Fruit fly (Drosophila melanogaster) whole organism, embryonic: Measurements from ENCODE around the gene CG7519.

Source experiments
- CG10267 ChIP-seq: fragments of 200-800 bp; sonication (Bioruptor generic); optimal IDR thresholded peaks from 2 replicates; lab custom pipeline; 2018; ENCODE audit warnings: missing biosample characterization, mild to moderate bottlenecking, missing genetic modification characterization, moderate library complexity
- CG11093 ChIP-seq: fragments of 200-800 bp; sonication (Bioruptor generic); IDR thresholded peaks from 3 replicates; pipeline ENCODE4 v1.3.6; 2022; ENCODE audit warnings: missing biosample characterization, missing genetic modification characterization
- CG12155 ChIP-seq: fragments of 200-800 bp; sonication (Bioruptor generic); optimal IDR thresholded peaks from 3 replicates; lab custom pipeline; 2016; ENCODE audit warnings: missing biosample characterization, missing genetic modification characterization
- CG12236 ChIP-seq: fragments of 200-800 bp; sonication (Bioruptor generic); optimal IDR thresholded peaks from 2 replicates; lab custom pipeline; 2016; ENCODE audit warnings: missing biosample characterization, missing genetic modification characterization
- CG13287 ChIP-seq: fragments of 200-800 bp; sonication (Bioruptor generic); IDR thresholded peaks from 2 replicates; pipeline ENCODE4 v1.3.6; 2022; ENCODE audit warnings: missing biosample characterization, missing genetic modification characterization; ENCODE audit not compliant: partially characterized antibody
- CG14014 ChIP-seq: fragments of 200-800 bp; sonication (Bioruptor generic); IDR thresholded peaks from 2 replicates; pipeline ENCODE4 v1.3.6; 2022; ENCODE audit warnings: missing biosample characterization, missing genetic modification characterization
- CG14965 ChIP-seq: fragments of 200-800 bp; sonication (Bioruptor generic); optimal IDR thresholded peaks from 2 replicates; lab custom pipeline; 2016; ENCODE audit warnings: missing biosample characterization, missing genetic modification characterization, borderline replicate concordance
- CG15073 ChIP-seq: fragments of 200-800 bp; sonication (Bioruptor generic); optimal IDR thresholded peaks from 2 replicates; lab custom pipeline; 2016; ENCODE audit warnings: missing biosample characterization, missing genetic modification characterization
- CG15269 ChIP-seq: fragments of 200-800 bp; sonication (Bioruptor generic); optimal IDR thresholded peaks from 2 replicates; lab custom pipeline; 2018; ENCODE audit warnings: missing biosample characterization, mild to moderate bottlenecking, missing genetic modification characterization, moderate library complexity
- CG16813 ChIP-seq: fragments of 200-800 bp; sonication (Bioruptor generic); IDR thresholded peaks from 3 replicates; pipeline ENCODE4 v1.3.6; 2022; ENCODE audit warnings: missing biosample characterization, missing genetic modification characterization; ENCODE audit not compliant: partially characterized antibody
- CG17328 ChIP-seq: fragments of 200-800 bp; sonication (Bioruptor generic); IDR thresholded peaks from 2 replicates; pipeline ENCODE4 v1.3.6; 2022; ENCODE audit warnings: missing biosample characterization, missing genetic modification characterization
- CG17385 ChIP-seq: fragments of 200-800 bp; sonication (Bioruptor generic); optimal IDR thresholded peaks from 3 replicates; lab custom pipeline; 2018; ENCODE audit warnings: missing biosample characterization, mild to moderate bottlenecking, missing genetic modification characterization
- CG17612 ChIP-seq: fragments of 200-800 bp; sonication (Bioruptor generic); IDR thresholded peaks from 2 replicates; pipeline ENCODE4 v1.3.6; 2022; ENCODE audit warnings: missing biosample characterization, missing genetic modification characterization
- CG18619 ChIP-seq: fragments of 200-800 bp; sonication (Bioruptor generic); optimal IDR thresholded peaks from 3 replicates; lab custom pipeline; 2017; ENCODE audit warnings: missing biosample characterization, mild to moderate bottlenecking, missing genetic modification characterization
- CG2129 ChIP-seq: fragments of 200-800 bp; sonication (Bioruptor generic); IDR thresholded peaks from 2 replicates; pipeline ENCODE4 v1.3.6; 2022; ENCODE audit warnings: missing biosample characterization, missing genetic modification characterization; ENCODE audit not compliant: partially characterized antibody
- CG3065 ChIP-seq: fragments of 200-800 bp; sonication (Bioruptor generic); optimal IDR thresholded peaks from 2 replicates; lab custom pipeline; 2016; ENCODE audit warnings: missing biosample characterization, missing genetic modification characterization
- CG31388 ChIP-seq: fragments of 200-800 bp; sonication (Bioruptor generic); optimal IDR thresholded peaks from 2 replicates; lab custom pipeline; 2016; ENCODE audit warnings: missing biosample characterization, missing genetic modification characterization
- CG4404 ChIP-seq: fragments of 200-800 bp; sonication (Bioruptor generic); IDR thresholded peaks from 2 replicates; pipeline ENCODE4 v1.3.6; 2022; ENCODE audit warnings: missing biosample characterization, missing genetic modification characterization
- CG5245 ChIP-seq: fragments of 200-800 bp; sonication (Bioruptor generic); optimal IDR thresholded peaks from 3 replicates; lab custom pipeline; 2016; ENCODE audit warnings: missing biosample characterization, missing genetic modification characterization
- CG7556 ChIP-seq: fragments of 200-800 bp; sonication (Bioruptor generic); optimal IDR thresholded peaks from 2 replicates; lab custom pipeline; 2017; ENCODE audit warnings: missing biosample characterization, mild to moderate bottlenecking, missing genetic modification characterization
- CG8765 ChIP-seq: fragments of 200-800 bp; sonication (Bioruptor generic); IDR thresholded peaks from 2 replicates; pipeline ENCODE4 v1.3.6; 2022; ENCODE audit warnings: missing biosample characterization, missing genetic modification characterization
- CG9727 ChIP-seq: fragments of 200-800 bp; sonication (Bioruptor generic); optimal IDR thresholded peaks from 3 replicates; lab custom pipeline; 2017; ENCODE audit warnings: missing biosample characterization, mild to moderate bottlenecking, missing genetic modification characterization
- CG9876 ChIP-seq: fragments of 200-800 bp; sonication (Bioruptor generic); optimal IDR thresholded peaks from 2 replicates; lab custom pipeline; 2016; ENCODE audit warnings: missing biosample characterization, missing genetic modification characterization
- CkIIα-i1 ChIP-seq: fragments of 200-800 bp; sonication (Bioruptor generic); IDR thresholded peaks from 2 replicates; pipeline ENCODE4 v1.3.6; 2022; ENCODE audit warnings: missing biosample characterization, missing genetic modification characterization
- Dip2 ChIP-seq: fragments of 200-800 bp; sonication (Bioruptor generic); IDR thresholded peaks from 2 replicates; pipeline ENCODE4 v1.3.6; 2022; ENCODE audit warnings: missing biosample characterization, missing genetic modification characterization
- Fer2 ChIP-seq: fragments of 200-800 bp; sonication (Bioruptor generic); optimal IDR thresholded peaks from 2 replicates; lab custom pipeline; 2018; ENCODE audit warnings: missing biosample characterization, mild to moderate bottlenecking, missing genetic modification characterization, moderate library complexity
- H15 ChIP-seq: fragments of 200-800 bp; sonication (Bioruptor generic); IDR thresholded peaks from 3 replicates; pipeline ENCODE4 v1.3.6; 2022; ENCODE audit warnings: missing biosample characterization, missing genetic modification characterization
- Hmx ChIP-seq: fragments of 200-800 bp; sonication (Bioruptor generic); optimal IDR thresholded peaks from 2 replicates; lab custom pipeline; 2016; ENCODE audit warnings: missing biosample characterization, missing genetic modification characterization
- Hr3 ChIP-seq: fragments of 200-800 bp; sonication (Bioruptor generic); optimal IDR thresholded peaks from 3 replicates; lab custom pipeline; 2016; ENCODE audit warnings: missing biosample characterization, missing genetic modification characterization
- Mad ChIP-seq: fragments of 200-800 bp; sonication (Bioruptor generic); optimal IDR thresholded peaks from 2 replicates; lab custom pipeline; 2016; ENCODE audit warnings: missing biosample characterization, missing genetic modification characterization
- Max ChIP-seq: fragments of 200-800 bp; sonication (Bioruptor generic); optimal IDR thresholded peaks from 2 replicates; lab custom pipeline; 2016; ENCODE audit warnings: missing biosample characterization, mild to moderate bottlenecking, missing genetic modification characterization
- Mrtf ChIP-seq: fragments of 200-800 bp; sonication (Bioruptor generic); IDR thresholded peaks from 3 replicates; pipeline ENCODE4 v1.3.6; 2022; ENCODE audit warnings: missing biosample characterization, missing genetic modification characterization
- NC2β ChIP-seq: fragments of 200-800 bp; sonication (Bioruptor generic); optimal IDR thresholded peaks from 2 replicates; lab custom pipeline; 2016; ENCODE audit warnings: missing biosample characterization, missing genetic modification characterization
- Spps ChIP-seq: fragments of 200-800 bp; sonication (Bioruptor generic); optimal IDR thresholded peaks from 2 replicates; lab custom pipeline; 2018; ENCODE audit warnings: missing biosample characterization, mild to moderate bottlenecking, missing genetic modification characterization
- Usf ChIP-seq: fragments of 200-800 bp; sonication (Bioruptor generic); optimal IDR thresholded peaks from 2 replicates; lab custom pipeline; 2017; ENCODE audit warnings: missing genotype, missing biosample characterization, missing genetic modification characterization
- ac ChIP-seq: fragments of 200-800 bp; sonication (Bioruptor generic); optimal IDR thresholded peaks from 3 replicates; lab custom pipeline; 2017; ENCODE audit warnings: missing biosample characterization, mild to moderate bottlenecking, missing genetic modification characterization
- bigmax ChIP-seq: fragments of 200-800 bp; sonication (Bioruptor generic); optimal IDR thresholded peaks from 2 replicates; lab custom pipeline; 2018; ENCODE audit warnings: missing biosample characterization, mild to moderate bottlenecking, missing genetic modification characterization
- br ChIP-seq: fragments of >200 bp; optimal IDR thresholded peaks from 2 replicates; lab custom pipeline; 2017
- disco-r ChIP-seq: fragments of 200-800 bp; sonication (Bioruptor generic); optimal IDR thresholded peaks from 2 replicates; lab custom pipeline; 2016; ENCODE audit warnings: missing biosample characterization, missing genetic modification characterization
- en ChIP-seq: fragments of 200-800 bp; sonication (Bioruptor generic); optimal IDR thresholded peaks from 2 replicates; lab custom pipeline; 2016; ENCODE audit warnings: missing biosample characterization, missing genetic modification characterization
- eve ChIP-seq, 2 experiments: fragments of >200 bp; optimal IDR thresholded peaks; 2 replicates each; lab custom pipeline; 2017; ENCODE audit warnings: missing biosample characterization in 2 of 2, missing genetic modification characterization in 2 of 2
- exex ChIP-seq: fragments of 200-800 bp; sonication (Bioruptor generic); optimal IDR thresholded peaks from 4 replicates; lab custom pipeline; 2018; ENCODE audit warnings: missing biosample characterization, mild to moderate bottlenecking, missing genetic modification characterization, moderate library complexity
- gsb-n ChIP-seq: fragments of 200-800 bp; sonication (Bioruptor generic); optimal IDR thresholded peaks from 3 replicates; lab custom pipeline; 2018; ENCODE audit warnings: missing biosample characterization, mild to moderate bottlenecking, missing genetic modification characterization
- h ChIP-seq: fragments of >200 bp; optimal IDR thresholded peaks from 2 replicates; lab custom pipeline; 2017
- ken ChIP-seq: fragments of 200-800 bp; sonication (Bioruptor generic); IDR thresholded peaks from 3 replicates; pipeline ENCODE4 v1.3.6; 2022; ENCODE audit warnings: missing biosample characterization, missing genetic modification characterization
- luna ChIP-seq: fragments of 200-800 bp; sonication (Bioruptor generic); optimal IDR thresholded peaks from 2 replicates; lab custom pipeline; 2016; ENCODE audit warnings: missing biosample characterization, missing genetic modification characterization
- prd ChIP-seq, 3 experiments: fragments of >200 bp in 2 of 3; fragments of 200-800 bp in 1 of 3; sonication (Bioruptor generic) in 1 of 3; optimal IDR thresholded peaks in 2 of 3; IDR thresholded peaks in 1 of 3; 2 replicates in 2 of 3; 3 replicates in 1 of 3; pipeline versions ENCODE4 v1.3.6 to Lab custom; 2017 to 2022; ENCODE audit warnings: missing biosample characterization in 1 of 3, missing genetic modification characterization in 1 of 3
- pzg ChIP-seq: fragments of 200-800 bp; sonication (Bioruptor generic); optimal IDR thresholded peaks from 3 replicates; lab custom pipeline; 2018; ENCODE audit warnings: missing biosample characterization, mild to moderate bottlenecking, missing genetic modification characterization, moderate library complexity
- row ChIP-seq: fragments of 200-800 bp; sonication (Bioruptor generic); IDR thresholded peaks from 3 replicates; pipeline ENCODE4 v1.3.6; 2022; ENCODE audit warnings: missing biosample characterization, missing genetic modification characterization
- so ChIP-seq: fragments of 200-800 bp; sonication (Bioruptor generic); IDR thresholded peaks from 3 replicates; pipeline ENCODE4 v1.3.6; 2022; ENCODE audit warnings: missing biosample characterization, missing genetic modification characterization
- tna ChIP-seq: fragments of 200-800 bp; sonication (Bioruptor generic); IDR thresholded peaks from 2 replicates; pipeline ENCODE4 v1.3.6; 2022; ENCODE audit warnings: missing biosample characterization, missing genetic modification characterization; ENCODE audit not compliant: partially characterized antibody
- unc-4 ChIP-seq: fragments of 200-800 bp; sonication (Bioruptor generic); IDR thresholded peaks from 2 replicates; pipeline ENCODE4 v1.3.6; 2022; ENCODE audit warnings: missing biosample characterization, missing genetic modification characterization; ENCODE audit not compliant: partially characterized antibody

The CG7519 gene

DNA sequence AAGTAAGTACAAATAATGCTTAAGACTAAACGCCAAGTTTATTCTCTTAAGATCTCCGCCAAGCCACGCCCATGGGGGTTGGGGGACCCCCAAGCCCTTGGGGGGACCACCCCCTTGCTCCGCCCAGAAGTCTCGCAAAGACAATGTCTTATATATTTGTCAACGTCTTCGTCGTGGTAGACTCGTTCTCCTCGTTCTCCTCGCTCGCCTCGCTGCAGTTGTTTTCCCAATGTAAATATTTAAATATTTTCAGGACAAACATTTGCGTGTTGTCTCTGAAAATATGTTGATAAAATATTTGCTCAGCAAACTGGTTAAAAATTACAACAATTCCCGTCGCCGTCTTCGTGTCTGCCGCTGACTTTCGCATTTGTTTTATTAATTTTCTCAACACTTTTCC, 28.6 kb upstream of the CG7519 start:
- TF ChIP-seq unc-4 (GFP tag; lab: Robert Waterston, UW) (no peak), CkIIα-i1 (GFP tag; lab: Robert Waterston, UW) (no peak), CG10267 (tag; lab: Kevin White, UChicago) (peak; percentile 76), Max (GFP tag; lab: Kevin White, UChicago) (peak; percentile 19), gsb-n (tag; lab: Kevin White, UChicago) (peak; percentile 92), CG18619 (GFP tag; lab: Kevin White, UChicago) (peak; percentile 74), CG14014 (GFP tag; lab: Robert Waterston, UW) (no peak), exex (tag; lab: Kevin White, UChicago) (no peak), h (lab: Kevin White, UChicago) (no peak), prd (optimal IDR thresholded peaks at IDR 0.05; lab: Kevin White, UChicago) (no peak), prd (GFP tag; IDR thresholded peaks at IDR 0.05; lab: Robert Waterston, UW) (peak; percentile 70), CG14965 (GFP tag; lab: Kevin White, UChicago) (peak; percentile 6), so (GFP tag; lab: Robert Waterston, UW) (no peak), bigmax (GFP tag; lab: Kevin White, UChicago) (peak; percentile 22), Mrtf (GFP tag; lab: Robert Waterston, UW) (no peak), CG12155 (GFP tag; lab: Kevin White, UChicago) (no peak), CG17385 (GFP tag; lab: Kevin White, UChicago) (peak; percentile 22), CG17612 (no peak), CG5245 (GFP tag; lab: Kevin White, UChicago) (peak; percentile 9), row (GFP tag; lab: Robert Waterston, UW) (no peak), CG12236 (GFP tag; lab: Kevin White, UChicago) (peak; percentile 64), CG9876 (GFP tag; lab: Kevin White, UChicago) (no peak), Dip2 (GFP tag; lab: Robert Waterston, UW) (no peak), CG4404 (GFP tag; lab: Robert Waterston, UW) (peak; percentile 68), Usf (peak; percentile 52), CG9727 (GFP tag; lab: Kevin White, UChicago) (peak; percentile 94), H15 (GFP tag; lab: Robert Waterston, UW) (no peak), tna (no peak), disco-r (no peak), en (no peak), pzg (GFP tag; lab: Kevin White, UChicago) (no peak), eve (GFP tag; optimal IDR thresholded peaks at IDR 0.05; lab: Kevin White, UChicago) (no peak), ac (GFP tag; lab: Kevin White, UChicago) (peak; percentile 100), Hr3 (GFP tag; lab: Kevin White, UChicago) (no peak), CG3065 (GFP tag; lab: Kevin White, UChicago) (no peak), NC2β (GFP tag; lab: Kevin White, UChicago) (peak; percentile 76), CG16813 (GFP tag; lab: Robert Waterston, UW) (no peak), Fer2 (tag; lab: Kevin White, UChicago) (no peak), CG13287 (no peak), luna (GFP tag; lab: Kevin White, UChicago) (no peak), CG2129 (GFP tag; lab: Robert Waterston, UW) (no peak), CG8765 (GFP tag; lab: Robert Waterston, UW) (0 out of 2 replicates have a peak, but pooled peaks have one; percentile 32), CG15269 (tag; lab: Kevin White, UChicago) (no peak), Spps (tag; lab: Kevin White, UChicago) (peak; percentile 88), br (lab: Kevin White, UChicago) (no peak), Hmx (GFP tag; lab: Kevin White, UChicago) (no peak), CG7556 (GFP tag; lab: Kevin White, UChicago) (peak; percentile 64), ken (GFP tag; lab: Robert Waterston, UW) (peak; percentile 36; the same call in 1 of the 3 replicates), CG17328 (GFP tag; lab: Robert Waterston, UW) (peak; percentile 71), Mad (GFP tag; lab: Kevin White, UChicago) (peak; percentile 34), CG15073 (GFP tag; lab: Kevin White, UChicago) (no peak), CG31388 (peak; percentile 25), CG11093 (GFP tag; lab: Robert Waterston, UW) (peak; percentile 61; the same call in 1 of the 3 replicates)
